Fruit fly (Drosophila melanogaster): ENCODE data around the gene mura.

Gene mura

dm6 chr3R:9513052-9513420 lies 38.6 kb downstream of the mura start, which contains the start of the genes Ras85D and Rlb1 (continued):
- TF ChIP-seq CG6792 (GFP tag; optimal IDR thresholded peaks at IDR 0.05) (peak; percentile 35), Smox (GFP tag; optimal IDR thresholded peaks at IDR 0.05) (no peak), dsx (GFP tag; optimal IDR thresholded peaks at IDR 0.05; ENCODE audit: poor library complexity, severe bottlenecking) (no peak), CG3032 (tag; optimal IDR thresholded peaks at IDR 0.05) (peak; percentile 58), CG9139 (GFP tag; optimal IDR thresholded peaks at IDR 0.05) (no peak), salr (GFP tag; optimal IDR thresholded peaks at IDR 0.05) (no peak)

dm6 chr3R:9512193-9513051 lies 39.2 kb downstream of the mura start:
- no peak for TF ChIP-seq CG6163 (GFP tag; IDR thresholded peaks at IDR 0.05)
- TF ChIP-seq CG1621 (tag; optimal IDR thresholded peaks at IDR 0.05), result peak; percentile 44
- no peak for TF ChIP-seq fkh (GFP tag; optimal IDR thresholded peaks at IDR 0.05)
- no peak for TF ChIP-seq OdsH (GFP tag; optimal IDR thresholded peaks at IDR 0.05)
- TF ChIP-seq dsx (GFP tag; optimal IDR thresholded peaks at IDR 0.05; ENCODE audit: poor library complexity, severe bottlenecking), result peak; percentile 45
- peak; percentile 74 for TF ChIP-seq Eip78C (GFP tag)
- TF ChIP-seq esn (GFP tag; optimal IDR thresholded peaks at IDR 0.05), result no peak
- TF ChIP-seq ss (GFP tag; optimal IDR thresholded peaks at IDR 0.05), result peak in 1 of 2 experiments; percentile 1

- TF ChIP-seq Eip75B (GFP tag; optimal IDR thresholded peaks at IDR 0.05), result no peak
- no peak for TF ChIP-seq achi (GFP tag; optimal IDR thresholded peaks at IDR 0.05)
- TF ChIP-seq topi (GFP tag; optimal IDR thresholded peaks at IDR 0.05), result no peak
- no peak for TF ChIP-seq CG32006 (GFP tag; optimal IDR thresholded peaks at IDR 0.05)
- peak; percentile 2 for TF ChIP-seq esn (GFP tag; optimal IDR thresholded peaks at IDR 0.05)
- TF ChIP-seq CG11294 (GFP tag; IDR thresholded peaks at IDR 0.05), result no peak
- TF ChIP-seq CG8319 (GFP tag; optimal IDR thresholded peaks at IDR 0.05), result no peak
- TF ChIP-seq CG7368 (GFP tag; optimal IDR thresholded peaks at IDR 0.05), result no peak
- peak; percentile 25 for TF ChIP-seq Eip78C (GFP tag)
- TF ChIP-seq Sox14 (GFP tag; optimal IDR thresholded peaks at IDR 0.05), result peak; percentile 21
- TF ChIP-seq dac (GFP tag; optimal IDR thresholded peaks at IDR 0.05), result no peak
- no peak for TF ChIP-seq fd59A (GFP tag; optimal IDR thresholded peaks at IDR 0.05)
- no peak for TF ChIP-seq Sox15 (GFP tag; optimal IDR thresholded peaks at IDR 0.05)
- TF ChIP-seq ss (GFP tag; optimal IDR thresholded peaks at IDR 0.05), result no peak
- TF ChIP-seq CG1621 (tag; optimal IDR thresholded peaks at IDR 0.05), result peak; percentile 93
- TF ChIP-seq Hr38 (GFP tag; optimal IDR thresholded peaks at IDR 0.05), result no peak
- no peak for TF ChIP-seq eg (GFP tag; IDR thresholded peaks at IDR 0.05)
- no peak for TF ChIP-seq Hr4 (GFP tag; optimal IDR thresholded peaks at IDR 0.05)
- TF ChIP-seq dsx (GFP tag; optimal IDR thresholded peaks at IDR 0.05; ENCODE audit: poor library complexity, severe bottlenecking), result peak; percentile 15
Measured at dm6 chr3R:9510070-9510518, 41.5 kb downstream of the mura start, which contains the start of gene rump. Gene rump (minus strand): TSS chr3R:9510324.

dm6 chr3R:9504355-9504754 lies 47.3 kb downstream of the mura start, which contains the start of gene CG8149:
Gene CG8149 (plus strand): TSS chr3R:9504656.
- TF ChIP-seq lz (GFP tag; optimal IDR thresholded peaks at IDR 0.05) (peak; percentile 14), esn (GFP tag; optimal IDR thresholded peaks at IDR 0.05) (peak; percentile 27), achi (GFP tag; optimal IDR thresholded peaks at IDR 0.05) (no peak), Sox14 (GFP tag; optimal IDR thresholded peaks at IDR 0.05) (peak; percentile 39), Eip78C (GFP tag) (peak; percentile 10), CG8119 (GFP tag; IDR thresholded peaks at IDR 0.05) (no peak), topi (GFP tag; optimal IDR thresholded peaks at IDR 0.05) (peak; percentile 21), Sox15 (GFP tag; optimal IDR thresholded peaks at IDR 0.05) (no peak), Sox102F (GFP tag; optimal IDR thresholded peaks at IDR 0.05) (no peak), fkh (GFP tag; optimal IDR thresholded peaks at IDR 0.05) (peak; percentile 76), CG1621 (tag; optimal IDR thresholded peaks at IDR 0.05) (peak; percentile 35), CG8632 (GFP tag; optimal IDR thresholded peaks at IDR 0.05) (no peak), Met (GFP tag; optimal IDR thresholded peaks at IDR 0.05) (no peak), dsx (GFP tag; optimal IDR thresholded peaks at IDR 0.05; ENCODE audit: poor library complexity, severe bottlenecking) (peak; percentile 11), CG6854 (GFP tag; optimal IDR thresholded peaks at IDR 0.05) (no peak)
